In genomic region chr3R:23817566-23818202, dm6 we compare ENCODE assay signal across 4 fruit fly cellular contexts.
TF ChIP-seq lines count a peak whose summit lies in the region.

No protein-coding gene starts in this region.

- TF ChIP-seq CTCF in whole organism, embryonic (GFP tag; optimal IDR thresholded peaks at IDR 0.05; lab: Kevin White, UChicago), result no peak

TF ChIP-seq in whole organism, adult, 20 proteins besides CTCF, POLR2A, EP300 and RAD21:
- no peak for TF ChIP-seq CG5204 (GFP tag; optimal IDR thresholded peaks at IDR 0.05; lab: Kevin White, UChicago)
- TF ChIP-seq pad (GFP tag; optimal IDR thresholded peaks at IDR 0.05; lab: Kevin White, UChicago), result no peak
- TF ChIP-seq kay (GFP tag; lab: Kevin White, UChicago; ENCODE audit: borderline replicate concordance), result no peak
- no peak for TF ChIP-seq CG33017 (tag; optimal IDR thresholded peaks at IDR 0.05; lab: Kevin White, UChicago)
- no peak for TF ChIP-seq Mnt (GFP tag; optimal IDR thresholded peaks at IDR 0.05; lab: Kevin White, UChicago)
- TF ChIP-seq CG7101 (tag; optimal IDR thresholded peaks at IDR 0.05; lab: Kevin White, UChicago), result no peak
- peak; percentile 31 for TF ChIP-seq bab1 (GFP tag; optimal IDR thresholded peaks at IDR 0.05; lab: Kevin White, UChicago)
- peak; percentile 65 for TF ChIP-seq cic (GFP tag; optimal IDR thresholded peaks at IDR 0.05; lab: Kevin White, UChicago)
- no peak for TF ChIP-seq CG14711 (tag; optimal IDR thresholded peaks at IDR 0.05; lab: Kevin White, UChicago)
- TF ChIP-seq tj (GFP tag; optimal IDR thresholded peaks at IDR 0.05; lab: Kevin White, UChicago), result peak; percentile 78
- TF ChIP-seq toe (GFP tag; optimal IDR thresholded peaks at IDR 0.05; lab: Kevin White, UChicago), result no peak
- no peak for TF ChIP-seq cnc (optimal IDR thresholded peaks at IDR 0.05; lab: Kevin White, UChicago)
- TF ChIP-seq Crg-1 (GFP tag; optimal IDR thresholded peaks at IDR 0.05; lab: Kevin White, UChicago), result no peak

TF ChIP-seq in whole organism, embryonic, 481 proteins besides CTCF, POLR2A, EP300 and RAD21 (continues in another document):
- TF ChIP-seq CG13296 (GFP tag; optimal IDR thresholded peaks at IDR 0.05; lab: Kevin White, UChicago) (no peak), shn (GFP tag; optimal IDR thresholded peaks at IDR 0.05; lab: Kevin White, UChicago) (peak; percentile 36), ro (GFP tag; IDR thresholded peaks at IDR 0.05; lab: Robert Waterston, UW) (no peak), CG16863 (GFP tag; optimal IDR thresholded peaks at IDR 0.05; lab: Kevin White, UChicago) (peak; percentile 6), Ada2b (GFP tag; IDR thresholded peaks at IDR 0.05; lab: Robert Waterston, UW) (0 out of 2 replicates have a peak, but pooled peaks have one; percentile 22), pho (GFP tag; optimal IDR thresholded peaks at IDR 0.05; lab: Kevin White, UChicago) (peak; percentile 1), klu (GFP tag; IDR thresholded peaks at IDR 0.05; lab: Robert Waterston, UW) (no peak), NFAT (GFP tag; IDR thresholded peaks at IDR 0.05; lab: Robert Waterston, UW) (peak; percentile 41; the same call in 1 of the 2 replicates), dysf (GFP tag; IDR thresholded peaks at IDR 0.05; lab: Robert Waterston, UW) (peak; percentile 58; the same call in 2 of the 3 replicates), lmd (GFP tag; IDR thresholded peaks at IDR 0.05; lab: Robert Waterston, UW) (peak; percentile 38), CG10274 (GFP tag; optimal IDR thresholded peaks at IDR 0.05; lab: Kevin White, UChicago) (no peak), CG12104 (GFP tag; optimal IDR thresholded peaks at IDR 0.05; lab: Kevin White, UChicago) (no peak), br (optimal IDR thresholded peaks at IDR 0.05; lab: Kevin White, UChicago) (no peak), Xbp1 (GFP tag; optimal IDR thresholded peaks at IDR 0.05; lab: Kevin White, UChicago) (peak; percentile 24), CG2678 (tag; optimal IDR thresholded peaks at IDR 0.05; lab: Kevin White, UChicago) (no peak), Ssrp (tag; optimal IDR thresholded peaks at IDR 0.05; lab: Kevin White, UChicago) (peak; percentile 26), bsh (GFP tag; optimal IDR thresholded peaks at IDR 0.05; lab: Kevin White, UChicago) (peak in 1 of 2 experiments; percentile 38), Dref (GFP tag; IDR thresholded peaks at IDR 0.05; lab: Robert Waterston, UW) (no peak), Hr39 (optimal IDR thresholded peaks at IDR 0.05; lab: Kevin White, UChicago) (no peak), CG14710 (tag; optimal IDR thresholded peaks at IDR 0.05; lab: Kevin White, UChicago) (no peak), sima (GFP tag; optimal IDR thresholded peaks at IDR 0.05; lab: Kevin White, UChicago) (no peak), dimm (GFP tag; IDR thresholded peaks at IDR 0.05; lab: Robert Waterston, UW) (no peak), kni (GFP tag; optimal IDR thresholded peaks at IDR 0.05; lab: Kevin White, UChicago) (peak; percentile 89), CG32532 (GFP tag; IDR thresholded peaks at IDR 0.05; lab: Robert Waterston, UW) (peak; percentile 47; the same call in 1 of the 2 replicates), CG15011 (GFP tag; optimal IDR thresholded peaks at IDR 0.05; lab: Kevin White, UChicago) (no peak), Bdp1 (GFP tag; optimal IDR thresholded peaks at IDR 0.05; lab: Kevin White, UChicago) (no peak), emc (GFP tag; optimal IDR thresholded peaks at IDR 0.05; lab: Kevin White, UChicago) (no peak)

TF ChIP-seq in whole organism, prepupa, 60 proteins besides CTCF, POLR2A, EP300 and RAD21 (continues in another document):
- TF ChIP-seq CG6854 (GFP tag; optimal IDR thresholded peaks at IDR 0.05; lab: Kevin White, UChicago) (no peak), ss (GFP tag; optimal IDR thresholded peaks at IDR 0.05; lab: Kevin White, UChicago) (no peak), CG6792 (GFP tag; optimal IDR thresholded peaks at IDR 0.05; lab: Kevin White, UChicago) (no peak), salr (GFP tag; optimal IDR thresholded peaks at IDR 0.05; lab: Kevin White, UChicago) (peak in 1 of 2 experiments; percentile 54), fd59A (GFP tag; optimal IDR thresholded peaks at IDR 0.05; lab: Kevin White, UChicago) (peak; percentile 48), CG11902 (GFP tag; optimal IDR thresholded peaks at IDR 0.05; lab: Kevin White, UChicago) (no peak), CG4318 (GFP tag; optimal IDR thresholded peaks at IDR 0.05; lab: Kevin White, UChicago) (no peak), Blimp-1 (GFP tag; optimal IDR thresholded peaks at IDR 0.05; lab: Kevin White, UChicago) (no peak), CG3919 (GFP tag; optimal IDR thresholded peaks at IDR 0.05; lab: Kevin White, UChicago) (no peak), CG10669 (GFP tag; optimal IDR thresholded peaks at IDR 0.05; lab: Kevin White, UChicago) (no peak), Eip78C (GFP tag; lab: Kevin White, UChicago) (no peak), CG15336 (GFP tag; IDR thresholded peaks at IDR 0.05; lab: Robert Waterston, UW) (peak; percentile 88), Eip93F (GFP tag; optimal IDR thresholded peaks at IDR 0.05; lab: Kevin White, UChicago) (no peak), cyc (GFP tag; optimal IDR thresholded peaks at IDR 0.05; lab: Kevin White, UChicago) (no peak), CG9139 (GFP tag; optimal IDR thresholded peaks at IDR 0.05; lab: Kevin White, UChicago) (no peak), Gug (GFP tag; IDR thresholded peaks at IDR 0.05; lab: Robert Waterston, UW) (peak; percentile 64), Smox (GFP tag; optimal IDR thresholded peaks at IDR 0.05; lab: Kevin White, UChicago) (no peak), eg (GFP tag; IDR thresholded peaks at IDR 0.05; lab: Robert Waterston, UW) (peak; percentile 85), fkh (GFP tag; optimal IDR thresholded peaks at IDR 0.05; lab: Kevin White, UChicago) (peak; percentile 68), Eip75B (GFP tag; optimal IDR thresholded peaks at IDR 0.05; lab: Kevin White, UChicago) (no peak), CG6276 (GFP tag; optimal IDR thresholded peaks at IDR 0.05; lab: Kevin White, UChicago) (no peak), acj6 (GFP tag; optimal IDR thresholded peaks at IDR 0.05; lab: Kevin White, UChicago) (no peak), Hr39 (GFP tag; optimal IDR thresholded peaks at IDR 0.05; lab: Kevin White, UChicago) (no peak), CG11762 (GFP tag; optimal IDR thresholded peaks at IDR 0.05; lab: Kevin White, UChicago; ENCODE audit: insufficient read depth) (no peak), Sox102F (GFP tag; optimal IDR thresholded peaks at IDR 0.05; lab: Kevin White, UChicago) (no peak), vri (GFP tag; optimal IDR thresholded peaks at IDR 0.05; lab: Kevin White, UChicago) (no peak), CG7368 (GFP tag; optimal IDR thresholded peaks at IDR 0.05; lab: Kevin White, UChicago) (no peak), lz (GFP tag; optimal IDR thresholded peaks at IDR 0.05; lab: Kevin White, UChicago) (no peak), CG1621 (tag; optimal IDR thresholded peaks at IDR 0.05; lab: Kevin White, UChicago) (no peak), Hr4 (GFP tag; optimal IDR thresholded peaks at IDR 0.05; lab: Kevin White, UChicago) (no peak)

TF ChIP-seq in whole organism, pupa, 21 proteins besides CTCF, POLR2A, EP300 and RAD21:
- no peak for TF ChIP-seq CG17806 (tag; optimal IDR thresholded peaks at IDR 0.05; lab: Kevin White, UChicago)
- TF ChIP-seq EcR (GFP tag; optimal IDR thresholded peaks at IDR 0.05; lab: Kevin White, UChicago), result peak; percentile 92
- peak; percentile 78 for TF ChIP-seq Ets98B (GFP tag; IDR thresholded peaks at IDR 0.05; lab: Robert Waterston, UW)
- TF ChIP-seq CG8301 (tag; optimal IDR thresholded peaks at IDR 0.05; lab: Kevin White, UChicago), result no peak
- TF ChIP-seq CG14655 (GFP tag; optimal IDR thresholded peaks at IDR 0.05; lab: Kevin White, UChicago), result no peak
- TF ChIP-seq rn (GFP tag; IDR thresholded peaks at IDR 0.05; lab: Robert Waterston, UW), result peak; percentile 53; the same call in 1 of the 2 replicates
- TF ChIP-seq CG34367 (tag; optimal IDR thresholded peaks at IDR 0.05; lab: Kevin White, UChicago), result no peak
- no peak; the same call in 1 of the 2 replicates for TF ChIP-seq CG12605 (GFP tag; IDR thresholded peaks at IDR 0.05; lab: Robert Waterston, UW)
- TF ChIP-seq CG8159 (tag; optimal IDR thresholded peaks at IDR 0.05; lab: Kevin White, UChicago), result no peak
- TF ChIP-seq Snoo (tag; optimal IDR thresholded peaks at IDR 0.05; lab: Kevin White, UChicago), result no peak
- TF ChIP-seq CG32121 (GFP tag; IDR thresholded peaks at IDR 0.05; lab: Robert Waterston, UW), result peak; percentile 83
- no peak for TF ChIP-seq Pif1B (GFP tag; optimal IDR thresholded peaks at IDR 0.05; lab: Kevin White, UChicago)
- peak; percentile 88 for TF ChIP-seq fd96Ca (GFP tag; IDR thresholded peaks at IDR 0.05; lab: Robert Waterston, UW)
- peak; percentile 86; the same call in 2 of the 3 replicates for TF ChIP-seq CG4496 (GFP tag; IDR thresholded peaks at IDR 0.05; lab: Robert Waterston, UW)
- TF ChIP-seq CG10348 (GFP tag; IDR thresholded peaks at IDR 0.05; lab: Robert Waterston, UW), result peak; percentile 58
- TF ChIP-seq CG15710 (tag; optimal IDR thresholded peaks at IDR 0.05; lab: Kevin White, UChicago), result peak; percentile 62
TF ChIP-seq in whole organism, pupa: peak in this region for 8.
